Worm (Caenorhabditis elegans): ENCODE measurements around the gene hif-1.

DNA sequence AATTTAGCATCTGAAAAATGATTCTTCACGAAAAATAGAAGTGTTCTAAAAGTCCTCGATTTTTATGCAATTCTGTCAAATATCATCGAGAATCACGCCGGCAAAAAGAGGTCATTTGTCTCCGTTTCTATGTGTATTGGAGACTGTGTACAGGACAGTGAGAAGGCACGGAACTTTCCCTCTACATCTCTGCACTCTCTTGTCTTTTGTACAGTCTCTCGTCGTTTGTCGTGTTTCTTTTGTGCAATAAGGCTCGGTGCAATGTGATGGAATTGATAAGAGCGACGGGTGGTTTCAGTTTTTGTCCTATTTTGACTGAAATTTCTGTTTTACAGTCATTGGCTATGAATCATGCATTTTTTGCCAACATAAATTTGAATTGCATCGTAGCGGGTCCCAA lies 51.7 kb downstream of the hif-1 start:
- TF ChIP-seq gmeb-2 (tag; optimal IDR thresholded peaks at IDR 0.05) (no peak), lim-6 (tag; optimal IDR thresholded peaks at IDR 0.05) (no peak), pqm-1 (tag; optimal IDR thresholded peaks at IDR 0.05) (no peak), sox-2 (GFP tag; IDR thresholded peaks at IDR 0.05) (no peak), dmd-4 (tag; optimal IDR thresholded peaks at IDR 0.05; ENCODE audit: borderline replicate concordance) (no peak), mec-3 (tag; optimal IDR thresholded peaks at IDR 0.05; ENCODE audit: borderline replicate concordance) (no peak), ceh-9 (tag; optimal IDR thresholded peaks at IDR 0.05) (no peak)

Data from whole organism, late embryonic.